Fruit fly (Drosophila melanogaster): ENCODE results near the gene bif.

The bif gene

DNA sequence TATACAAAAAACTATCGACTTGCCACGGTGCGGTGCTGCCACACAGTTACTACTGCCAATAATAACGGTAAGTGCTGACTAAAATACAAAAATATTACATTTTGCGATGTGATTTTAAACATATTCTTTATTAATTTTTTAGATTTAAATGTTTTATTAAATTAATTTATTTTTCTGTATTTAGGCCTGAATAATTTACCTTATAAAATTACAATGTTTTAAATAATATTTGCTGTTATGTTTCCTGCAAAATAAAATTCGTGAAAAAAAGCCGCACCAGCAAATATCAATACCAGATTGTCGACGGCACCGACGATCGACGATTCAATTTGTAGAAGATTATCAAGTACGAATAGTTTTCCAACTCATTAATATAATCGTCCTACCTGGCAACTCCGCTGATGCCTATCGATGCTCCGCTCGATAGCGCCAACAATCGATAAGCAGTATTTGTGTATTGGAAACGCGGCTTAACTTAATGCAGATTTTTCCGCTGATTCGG is at the start of gene bif, which contains the start of gene Vlet (continued):
- TF ChIP-seq sens (GFP tag) (peak; percentile 89), BEAF-32 (GFP tag; optimal IDR thresholded peaks at IDR 0.05) (peak; percentile 73), Ets65A (GFP tag) (peak; percentile 95), Dip3 (GFP tag; optimal IDR thresholded peaks at IDR 0.05) (peak; percentile 11), Sin3A (optimal IDR thresholded peaks at IDR 0.05) (peak; percentile 10), kah (GFP tag; optimal IDR thresholded peaks at IDR 0.05) (no peak), pfk (GFP tag; optimal IDR thresholded peaks at IDR 0.05) (no peak), Tbp (GFP tag; optimal IDR thresholded peaks at IDR 0.05) (no peak), CG11723 (GFP tag; optimal IDR thresholded peaks at IDR 0.05) (peak; percentile 40), CG13123 (GFP tag; optimal IDR thresholded peaks at IDR 0.05) (no peak), CG6175 (GFP tag; IDR thresholded peaks at IDR 0.05) (0 out of 3 replicates have a peak, but pooled peaks have one; percentile 18), CG15514 (GFP tag; optimal IDR thresholded peaks at IDR 0.05) (peak; percentile 62), Elba2 (GFP tag; optimal IDR thresholded peaks at IDR 0.05) (no peak), CG11560 (tag; IDR thresholded peaks at IDR 0.05) (peak; percentile 61; the same call in 2 of the 3 replicates), eve (GFP tag; optimal IDR thresholded peaks at IDR 0.05) (no peak), cwo (GFP tag; optimal IDR thresholded peaks at IDR 0.05) (peak; percentile 44), CG12769 (tag; optimal IDR thresholded peaks at IDR 0.05) (no peak), CG16815 (GFP tag; optimal IDR thresholded peaks at IDR 0.05) (peak; percentile 44), NC2β (GFP tag; optimal IDR thresholded peaks at IDR 0.05) (peak; percentile 2), CTCF (GFP tag; optimal IDR thresholded peaks at IDR 0.05) (no peak), CG14710 (tag; optimal IDR thresholded peaks at IDR 0.05) (peak; percentile 84), Meics (GFP tag; optimal IDR thresholded peaks at IDR 0.05) (peak; percentile 76), ranshi (GFP tag; IDR thresholded peaks at IDR 0.05) (no peak; the same call in 1 of the 2 replicates), ara (GFP tag; IDR thresholded peaks at IDR 0.05) (no peak), pho (GFP tag; optimal IDR thresholded peaks at IDR 0.05) (peak; percentile 39), repo (GFP tag; optimal IDR thresholded peaks at IDR 0.05) (no peak), Atf3 (GFP tag; optimal IDR thresholded peaks at IDR 0.05) (no peak), scrt (GFP tag; optimal IDR thresholded peaks at IDR 0.05) (no peak), CG6813 (GFP tag; optimal IDR thresholded peaks at IDR 0.05) (peak; percentile 22), CG12299 (tag; optimal IDR thresholded peaks at IDR 0.05) (peak; percentile 12), CG32532 (GFP tag; IDR thresholded peaks at IDR 0.05) (peak; percentile 67), CG10979 (tag; optimal IDR thresholded peaks at IDR 0.05) (peak; percentile 58), chinmo (GFP tag; IDR thresholded peaks at IDR 0.05; ENCODE audit: partially characterized antibody) (no peak), CG5180 (GFP tag; optimal IDR thresholded peaks at IDR 0.05) (peak; percentile 25), Mes4 (GFP tag; optimal IDR thresholded peaks at IDR 0.05) (no peak), CG7271 (tag; optimal IDR thresholded peaks at IDR 0.05) (no peak), ATbp (GFP tag; optimal IDR thresholded peaks at IDR 0.05) (peak; percentile 41), yki (optimal IDR thresholded peaks at IDR 0.05) (no peak), CG8281 (tag; optimal IDR thresholded peaks at IDR 0.05) (peak; percentile 31), CG13624 (GFP tag; optimal IDR thresholded peaks at IDR 0.05) (peak; percentile 23), ase (GFP tag; IDR thresholded peaks at IDR 0.05) (0 out of 3 replicates have a peak, but pooled peaks have one; percentile 30), CG9609 (GFP tag; optimal IDR thresholded peaks at IDR 0.05) (peak; percentile 62), CG42726 (GFP tag; IDR thresholded peaks at IDR 0.05; ENCODE audit: partially characterized antibody) (peak; percentile 35; the same call in 1 of the 2 replicates), GATAe (GFP tag; conservative IDR thresholded peaks at IDR 0.05) (no peak), CG2120 (GFP tag; optimal IDR thresholded peaks at IDR 0.05) (peak; percentile 67), CG10274 (GFP tag; optimal IDR thresholded peaks at IDR 0.05) (peak; percentile 48), Aef1 (GFP tag; IDR thresholded peaks at IDR 0.05) (peak; percentile 38; the same call in 1 of the 3 replicates), Jarid2 (GFP tag; optimal IDR thresholded peaks at IDR 0.05) (no peak), CG1832 (GFP tag; optimal IDR thresholded peaks at IDR 0.05) (no peak), Oaz (GFP tag; IDR thresholded peaks at IDR 0.05) (no peak), Gug (GFP tag; IDR thresholded peaks at IDR 0.05) (peak; percentile 29; the same call in 2 of the 4 replicates)

Data from whole organism, embryonic.